Fruit fly (Drosophila melanogaster): ENCODE data around the gene CG31915.

Gene CG31915

DNA sequence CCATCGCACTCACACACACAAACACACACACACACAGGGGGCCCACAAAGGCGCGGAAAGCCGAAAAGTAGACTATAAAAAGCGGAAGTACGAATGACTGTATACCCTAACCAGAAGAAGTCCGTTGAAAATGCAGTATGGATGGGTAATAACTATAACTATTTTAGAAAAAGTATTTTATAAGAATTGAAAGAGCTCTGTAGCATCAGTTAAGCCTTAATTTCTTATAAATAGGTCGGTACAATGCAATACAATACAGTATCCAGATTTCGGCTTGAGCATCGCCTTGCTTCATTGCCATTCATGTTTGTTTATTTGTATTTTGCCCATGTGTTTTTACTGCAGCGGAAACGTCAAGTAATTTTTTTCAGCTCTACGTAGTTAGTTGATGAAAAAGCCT lies 41.6 kb downstream of the CG31915 start (continued):
- TF ChIP-seq tna (GFP tag; IDR thresholded peaks at IDR 0.05; ENCODE audit: partially characterized antibody) (no peak), Hr3 (GFP tag; optimal IDR thresholded peaks at IDR 0.05) (no peak), CG18619 (GFP tag; optimal IDR thresholded peaks at IDR 0.05) (no peak), ara (GFP tag; IDR thresholded peaks at IDR 0.05) (no peak), Hr51 (GFP tag; optimal IDR thresholded peaks at IDR 0.05) (peak in 1 of 2 experiments; percentile 43), slbo (GFP tag; IDR thresholded peaks at IDR 0.05) (peak; percentile 71), az2 (GFP tag; optimal IDR thresholded peaks at IDR 0.05) (no peak), CG17912 (GFP tag; optimal IDR thresholded peaks at IDR 0.05) (no peak), Rfx (GFP tag; IDR thresholded peaks at IDR 0.05) (peak; percentile 70), CG4707 (GFP tag; optimal IDR thresholded peaks at IDR 0.05) (no peak), Atf-2 (GFP tag; optimal IDR thresholded peaks at IDR 0.05) (no peak), jigr1 (GFP tag; IDR thresholded peaks at IDR 0.05) (no peak), CG8765 (GFP tag; IDR thresholded peaks at IDR 0.05) (no peak), sob (GFP tag; IDR thresholded peaks at IDR 0.05) (no peak; the same call in 1 of the 2 replicates), GATAe (GFP tag; conservative IDR thresholded peaks at IDR 0.05) (no peak), onecut (GFP tag; IDR thresholded peaks at IDR 0.05) (no peak), Dad (GFP tag; optimal IDR thresholded peaks at IDR 0.05) (no peak), ro (GFP tag; IDR thresholded peaks at IDR 0.05) (no peak; the same call in 1 of the 2 replicates), zen2 (GFP tag; IDR thresholded peaks at IDR 0.05; ENCODE audit: partially characterized antibody) (no peak), usp (GFP tag; optimal IDR thresholded peaks at IDR 0.05) (no peak), CG1233 (GFP tag; optimal IDR thresholded peaks at IDR 0.05) (no peak), Sry-δ (GFP tag; optimal IDR thresholded peaks at IDR 0.05) (no peak), HHEX (GFP tag; optimal IDR thresholded peaks at IDR 0.05) (peak; percentile 24), pfk (GFP tag; optimal IDR thresholded peaks at IDR 0.05) (no peak), CG15479 (GFP tag; optimal IDR thresholded peaks at IDR 0.05) (no peak), Trl (optimal IDR thresholded peaks at IDR 0.05) (no peak), Trl (GFP tag; optimal IDR thresholded peaks at IDR 0.05) (peak; percentile 30), CG7963 (GFP tag; IDR thresholded peaks at IDR 0.05; ENCODE audit: partially characterized antibody) (no peak), Ptx1 (GFP tag; IDR thresholded peaks at IDR 0.05) (peak; percentile 54; the same call in 1 of the 2 replicates), CG32532 (GFP tag; IDR thresholded peaks at IDR 0.05) (peak; percentile 56; the same call in 1 of the 2 replicates), CG10431 (GFP tag; optimal IDR thresholded peaks at IDR 0.05) (no peak), insv (GFP tag; optimal IDR thresholded peaks at IDR 0.05) (no peak), CG3163 (GFP tag; optimal IDR thresholded peaks at IDR 0.05) (no peak), wor (GFP tag; IDR thresholded peaks at IDR 0.05) (no peak), CG3838 (GFP tag; optimal IDR thresholded peaks at IDR 0.05) (no peak), MBD-R2 (GFP tag; IDR thresholded peaks at IDR 0.05) (no peak), Bgb (GFP tag; IDR thresholded peaks at IDR 0.05; ENCODE audit: partially characterized antibody) (no peak), CrebB (tag; optimal IDR thresholded peaks at IDR 0.05) (no peak), dysf (GFP tag; IDR thresholded peaks at IDR 0.05) (peak; percentile 57; the same call in 2 of the 3 replicates), pho (GFP tag; optimal IDR thresholded peaks at IDR 0.05) (no peak), CG34422 (GFP tag; IDR thresholded peaks at IDR 0.05) (no peak), Dfd (GFP tag; optimal IDR thresholded peaks at IDR 0.05) (no peak), org-1 (GFP tag; optimal IDR thresholded peaks at IDR 0.05) (no peak), amos (GFP tag; IDR thresholded peaks at IDR 0.05; ENCODE audit: partially characterized antibody) (no peak), CG2116 (GFP tag; optimal IDR thresholded peaks at IDR 0.05) (no peak), CG11560 (tag; IDR thresholded peaks at IDR 0.05) (0 out of 3 replicates have a peak, but pooled peaks have one; percentile 34), CG4282 (GFP tag; optimal IDR thresholded peaks at IDR 0.05) (no peak), CG8359 (GFP tag; optimal IDR thresholded peaks at IDR 0.05; ENCODE audit: borderline replicate concordance) (no peak), CG3065 (GFP tag; optimal IDR thresholded peaks at IDR 0.05) (no peak), Kr (GFP tag; optimal IDR thresholded peaks at IDR 0.05) (no peak), bowl (GFP tag; IDR thresholded peaks at IDR 0.05) (no peak), Abd-B (GFP tag; optimal IDR thresholded peaks at IDR 0.05) (peak; percentile 22)
